Worm (Caenorhabditis elegans) whole organism, mixed stage, embryonic: ENCODE data around the gene F42G2.5.
A peak's percentile ranks its signal among the peaks of the same experiment; 100 is the strongest.

Experiments used
- M03D4.4 ChIP-seq: sonication (generic microtip); optimal IDR thresholded peaks from 2 replicates; lab custom pipeline; 2017; ENCODE audit warnings: mild to moderate bottlenecking, missing genetic modification characterization, missing compliant biosample characterization
- bed-3 ChIP-seq: fragments of 200-800 bp; sonication (Bioruptor generic); optimal IDR thresholded peaks from 3 replicates; lab custom pipeline; 2018; ENCODE audit warnings: mild to moderate bottlenecking, missing genetic modification characterization, moderate library complexity, missing compliant biosample characterization
- blmp-1 ChIP-seq: fragments of 150-350 bp; optimal IDR thresholded peaks from 2 replicates; lab custom pipeline; 2014; ENCODE audit warnings: missing biosample characterization, missing genetic modification characterization
- ceh-39 ChIP-seq: fragments of 150-350 bp; optimal IDR thresholded peaks from 2 replicates; lab custom pipeline; 2014; ENCODE audit warnings: missing biosample characterization, missing genetic modification characterization
- ceh-43 ChIP-seq: fragments of 200-800 bp; sonication (Bioruptor generic); optimal IDR thresholded peaks from 2 replicates; lab custom pipeline; 2018; ENCODE audit warnings: mild to moderate bottlenecking, missing genetic modification characterization, moderate library complexity, missing compliant biosample characterization
- ceh-83 ChIP-seq: fragments of 200-800 bp; sonication (Bioruptor generic); optimal IDR thresholded peaks from 2 replicates; lab custom pipeline; 2018; ENCODE audit warnings: mild to moderate bottlenecking, missing genetic modification characterization, missing compliant biosample characterization
- ces-1 ChIP-seq: fragments of 150-350 bp; optimal IDR thresholded peaks from 2 replicates; lab custom pipeline; 2014; ENCODE audit warnings: missing biosample characterization, missing genetic modification reagents, missing genetic modification characterization
- cnd-1 ChIP-seq: fragments of 200-800 bp; sonication (Bioruptor generic); optimal IDR thresholded peaks from 2 replicates; lab custom pipeline; 2018; ENCODE audit warnings: mild to moderate bottlenecking, missing genetic modification characterization, missing compliant biosample characterization
- drap-1 ChIP-seq: fragments of 200-800 bp; sonication (Bioruptor generic); optimal IDR thresholded peaks from 3 replicates; lab custom pipeline; 2018; ENCODE audit warnings: mild to moderate bottlenecking, missing genetic modification characterization, missing compliant biosample characterization
- elt-1 ChIP-seq: sonication (generic microtip); optimal IDR thresholded peaks from 2 replicates; lab custom pipeline; 2017; ENCODE audit warnings: missing genetic modification characterization, mild to moderate bottlenecking, missing compliant biosample characterization, antibody characterized with exemption, moderate library complexity, borderline replicate concordance; ENCODE audit not compliant: insufficient read depth
- elt-3 ChIP-seq: fragments of 150-350 bp; optimal IDR thresholded peaks from 2 replicates; lab custom pipeline; 2014; ENCODE audit warnings: missing biosample characterization, missing genetic modification characterization
- flh-1 ChIP-seq: fragments of 200-800 bp; sonication (Bioruptor generic); optimal IDR thresholded peaks from 2 replicates; lab custom pipeline; 2018; ENCODE audit warnings: mild to moderate bottlenecking, missing genetic modification characterization, moderate library complexity, missing compliant biosample characterization
- ham-2 ChIP-seq: fragments of 200-800 bp; sonication (Bioruptor generic); optimal IDR thresholded peaks from 2 replicates; lab custom pipeline; 2018; ENCODE audit warnings: mild to moderate bottlenecking, missing genetic modification characterization, missing compliant biosample characterization
- lin-13 ChIP-seq: fragments of 150-350 bp; optimal IDR thresholded peaks from 2 replicates; lab custom pipeline; 2014; ENCODE audit warnings: missing biosample characterization, missing genetic modification characterization
- lin-32 ChIP-seq: fragments of 200-800 bp; sonication (Bioruptor generic); optimal IDR thresholded peaks from 2 replicates; lab custom pipeline; 2018; ENCODE audit warnings: mild to moderate bottlenecking, missing genetic modification characterization, missing compliant biosample characterization
- lsy-2 ChIP-seq: fragments of 150-350 bp; optimal IDR thresholded peaks from 2 replicates; lab custom pipeline; 2014; ENCODE audit warnings: missing biosample characterization, missing genetic modification characterization
- mab-5 ChIP-seq: fragments of 150-350 bp; optimal IDR thresholded peaks from 2 replicates; lab custom pipeline; 2014; ENCODE audit warnings: missing biosample characterization, missing genetic modification characterization
- mep-1 ChIP-seq: fragments of 150-350 bp; optimal IDR thresholded peaks from 2 replicates; lab custom pipeline; 2017; ENCODE audit warnings: missing biosample characterization, missing genetic modification reagents, missing genetic modification characterization, inconsistent platforms
- mls-2 ChIP-seq: sonication (generic microtip); optimal IDR thresholded peaks from 2 replicates; lab custom pipeline; 2016; ENCODE audit warnings: mild to moderate bottlenecking, missing genetic modification characterization, moderate library complexity, missing compliant biosample characterization
- nhr-12 ChIP-seq: fragments of 150-350 bp; optimal IDR thresholded peaks from 2 replicates; lab custom pipeline; 2014; ENCODE audit warnings: missing biosample characterization, missing genetic modification characterization
- nhr-2 ChIP-seq: fragments of 150-350 bp; optimal IDR thresholded peaks from 2 replicates; lab custom pipeline; 2014; ENCODE audit warnings: missing biosample characterization, missing genetic modification characterization
- nhr-237 ChIP-seq: fragments of 150-350 bp; optimal IDR thresholded peaks from 2 replicates; lab custom pipeline; 2014; ENCODE audit warnings: missing biosample characterization, missing genetic modification characterization
- nhr-28 ChIP-seq: fragments of 150-350 bp; optimal IDR thresholded peaks from 2 replicates; lab custom pipeline; 2014; ENCODE audit warnings: missing biosample characterization, missing genetic modification characterization
- nhr-76 ChIP-seq: sonication (generic microtip); optimal IDR thresholded peaks from 2 replicates; lab custom pipeline; 2017; ENCODE audit warnings: missing biosample characterization, missing genetic modification characterization
- pha-4 ChIP-seq: fragments of 150-350 bp; optimal IDR thresholded peaks from 2 replicates; lab custom pipeline; 2018; ENCODE audit warnings: missing biosample characterization, missing genetic modification reagents, missing genetic modification characterization
- sem-2 ChIP-seq: fragments of 200-800 bp; sonication (Bioruptor generic); optimal IDR thresholded peaks from 2 replicates; lab custom pipeline; 2018; ENCODE audit warnings: mild to moderate bottlenecking, missing genetic modification characterization, missing compliant biosample characterization
- snpc-4 ChIP-seq: fragments of 150-350 bp; optimal IDR thresholded peaks from 2 replicates; lab custom pipeline; 2014; ENCODE audit warnings: missing biosample characterization, missing genetic modification characterization
- sptf-1 ChIP-seq: sonication (generic microtip); optimal IDR thresholded peaks from 2 replicates; lab custom pipeline; 2017; ENCODE audit warnings: mild to moderate bottlenecking, missing genetic modification characterization, moderate library complexity, missing compliant biosample characterization
- tbx-8 ChIP-seq: fragments of 200-800 bp; sonication (Bioruptor generic); optimal IDR thresholded peaks from 2 replicates; lab custom pipeline; 2018; ENCODE audit warnings: mild to moderate bottlenecking, missing genetic modification characterization, moderate library complexity, missing compliant biosample characterization
- unc-120 ChIP-seq: sonication (generic microtip); optimal IDR thresholded peaks from 2 replicates; lab custom pipeline; 2017; ENCODE audit warnings: missing genetic modification characterization, missing compliant biosample characterization; ENCODE audit not compliant: poor library complexity, severe bottlenecking
- unc-39 ChIP-seq: fragments of 150-350 bp; optimal IDR thresholded peaks from 2 replicates; lab custom pipeline; 2014; ENCODE audit warnings: missing biosample characterization, missing genetic modification characterization
- unc-62 ChIP-seq: fragments of 150-350 bp; optimal IDR thresholded peaks from 2 replicates; lab custom pipeline; 2014; ENCODE audit warnings: missing biosample characterization, missing genetic modification reagents, missing genetic modification characterization
- zip-8 ChIP-seq: fragments of 150-350 bp; optimal IDR thresholded peaks from 2 replicates; lab custom pipeline; 2014; ENCODE audit warnings: missing biosample characterization, missing genetic modification characterization
- ztf-11 ChIP-seq: fragments of 150-350 bp; optimal IDR thresholded peaks from 2 replicates; lab custom pipeline; 2014; ENCODE audit warnings: missing biosample characterization, missing genetic modification characterization

The F42G2.5 gene

DNA sequence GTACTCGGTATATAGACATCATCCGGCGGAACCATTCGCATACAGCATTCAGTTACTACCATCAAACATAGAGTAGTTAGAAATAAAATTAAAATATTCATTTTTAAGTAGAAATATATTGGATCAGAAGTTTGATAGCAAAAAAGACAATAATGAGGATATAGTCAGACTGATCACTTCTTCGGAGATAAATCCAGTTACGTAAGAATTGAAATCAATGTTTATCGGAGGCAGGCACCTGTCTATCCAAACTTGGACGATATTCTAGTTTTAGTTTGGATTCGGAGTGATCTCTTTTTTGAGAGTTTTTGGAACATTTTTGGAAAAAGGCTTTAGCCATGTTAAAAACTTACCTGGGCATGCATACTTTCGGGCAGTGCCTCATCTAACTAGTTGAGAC is 34.5 kb downstream of the F42G2.5 start, which contains the start of gene F16G10.8:
TSS of gene F16G10.8 (minus strand) at position 101 of the 400 bp plus-strand sequence.
- TF ChIP-seq nhr-12 (tag; lab: Kevin White, UChicago) (no peak), ceh-83 (GFP tag; lab: Kevin White, UChicago) (no peak), lin-13 (no peak), elt-1 (tag; lab: Kevin White, UChicago) (no peak)

ce11 chrII:2380174-2380573 is 37.6 kb downstream of the F42G2.5 start, which contains the start of gene F16G10.7:
TSS of gene F16G10.7 (minus strand) at chrII:2380274.
- TF ChIP-seq lsy-2 (tag; lab: Kevin White, UChicago) (peak; percentile 29), nhr-237 (no peak), mab-5 (tag; lab: Kevin White, UChicago) (no peak), flh-1 (GFP tag; lab: Kevin White, UChicago) (no peak), unc-62 (GFP tag; lab: Kevin White, UChicago) (no peak), elt-1 (tag; lab: Kevin White, UChicago) (no peak)

ce11 chrII:2379673-2380072 is 38.1 kb downstream of the F42G2.5 start:
- TF ChIP-seq nhr-2: no peak
- no peak for TF ChIP-seq unc-120 (tag; lab: Kevin White, UChicago)
- TF ChIP-seq drap-1: no peak
- no peak for TF ChIP-seq sem-2 (GFP tag; lab: Kevin White, UChicago)
- no peak for TF ChIP-seq blmp-1 (tag; lab: Kevin White, UChicago)
- no peak for TF ChIP-seq unc-39
- TF ChIP-seq snpc-4 (tag; lab: Kevin White, UChicago): no peak
- no peak for TF ChIP-seq nhr-28 (tag; lab: Kevin White, UChicago)
- TF ChIP-seq nhr-76 (tag; lab: Kevin White, UChicago): no peak
- TF ChIP-seq tbx-8: no peak
- no peak for TF ChIP-seq lin-13
- no peak for TF ChIP-seq mep-1 (tag; lab: Kevin White, UChicago)
- no peak for TF ChIP-seq ceh-39 (tag; lab: Kevin White, UChicago)
- TF ChIP-seq mls-2 (tag; lab: Kevin White, UChicago): no peak
- no peak for TF ChIP-seq nhr-237
- TF ChIP-seq ceh-43 (GFP tag; lab: Kevin White, UChicago): no peak
- no peak for TF ChIP-seq elt-3 (tag; lab: Kevin White, UChicago)
- TF ChIP-seq M03D4.4 (tag; lab: Kevin White, UChicago): no peak
- TF ChIP-seq cnd-1 (tag; lab: Kevin White, UChicago): no peak
- TF ChIP-seq ces-1 (GFP tag; lab: Kevin White, UChicago): no peak

DNA sequence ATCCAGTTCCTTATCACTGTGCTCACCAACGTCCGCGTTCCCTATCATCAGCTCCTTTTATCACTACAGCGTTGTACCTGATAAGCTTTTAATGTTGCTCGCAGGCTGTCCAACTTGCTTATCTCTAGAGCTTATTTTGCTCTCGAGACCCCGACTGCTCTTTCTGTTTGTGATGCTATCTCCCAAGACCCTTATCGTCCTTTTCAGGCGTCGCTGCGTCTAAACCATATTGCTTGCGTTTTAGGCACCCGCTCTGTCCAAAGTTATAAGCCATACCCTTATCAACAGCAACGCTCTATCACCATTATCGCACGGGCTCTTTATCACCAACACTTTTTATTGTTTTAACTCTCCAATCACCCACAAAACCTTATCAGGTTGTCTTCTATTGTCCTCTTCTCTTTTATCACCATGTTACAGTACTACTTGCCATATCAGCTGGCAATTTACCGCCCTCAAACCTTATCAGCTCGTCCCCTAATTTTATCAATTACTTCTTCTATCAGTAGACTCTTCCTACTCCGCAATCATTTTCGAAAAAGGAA is 39.3 kb downstream of the F42G2.5 start:
- TF ChIP-seq unc-120 (tag; lab: Kevin White, UChicago): no peak
- TF ChIP-seq nhr-28 (tag; lab: Kevin White, UChicago): no peak
- TF ChIP-seq bed-3 (GFP tag; lab: Kevin White, UChicago): no peak
- TF ChIP-seq zip-8: no peak
- TF ChIP-seq ceh-43 (GFP tag; lab: Kevin White, UChicago): no peak
- TF ChIP-seq sptf-1 (tag; lab: Kevin White, UChicago): no peak
- no peak for TF ChIP-seq snpc-4 (tag; lab: Kevin White, UChicago)
- no peak for TF ChIP-seq nhr-76 (tag; lab: Kevin White, UChicago)
- TF ChIP-seq lin-32 (GFP tag; lab: Kevin White, UChicago): no peak
- no peak for TF ChIP-seq lin-13
- TF ChIP-seq pha-4: no peak
- TF ChIP-seq unc-39: no peak
- TF ChIP-seq drap-1: no peak
- no peak for TF ChIP-seq mls-2 (tag; lab: Kevin White, UChicago)
- no peak for TF ChIP-seq ham-2
- TF ChIP-seq ztf-11 (tag; lab: Kevin White, UChicago): no peak
- no peak for TF ChIP-seq ces-1 (GFP tag; lab: Kevin White, UChicago)
- no peak for TF ChIP-seq ceh-83 (GFP tag; lab: Kevin White, UChicago)
